Fruit fly (Drosophila melanogaster): ENCODE measurements around the gene CG33257.

CG33257 gene

DNA sequence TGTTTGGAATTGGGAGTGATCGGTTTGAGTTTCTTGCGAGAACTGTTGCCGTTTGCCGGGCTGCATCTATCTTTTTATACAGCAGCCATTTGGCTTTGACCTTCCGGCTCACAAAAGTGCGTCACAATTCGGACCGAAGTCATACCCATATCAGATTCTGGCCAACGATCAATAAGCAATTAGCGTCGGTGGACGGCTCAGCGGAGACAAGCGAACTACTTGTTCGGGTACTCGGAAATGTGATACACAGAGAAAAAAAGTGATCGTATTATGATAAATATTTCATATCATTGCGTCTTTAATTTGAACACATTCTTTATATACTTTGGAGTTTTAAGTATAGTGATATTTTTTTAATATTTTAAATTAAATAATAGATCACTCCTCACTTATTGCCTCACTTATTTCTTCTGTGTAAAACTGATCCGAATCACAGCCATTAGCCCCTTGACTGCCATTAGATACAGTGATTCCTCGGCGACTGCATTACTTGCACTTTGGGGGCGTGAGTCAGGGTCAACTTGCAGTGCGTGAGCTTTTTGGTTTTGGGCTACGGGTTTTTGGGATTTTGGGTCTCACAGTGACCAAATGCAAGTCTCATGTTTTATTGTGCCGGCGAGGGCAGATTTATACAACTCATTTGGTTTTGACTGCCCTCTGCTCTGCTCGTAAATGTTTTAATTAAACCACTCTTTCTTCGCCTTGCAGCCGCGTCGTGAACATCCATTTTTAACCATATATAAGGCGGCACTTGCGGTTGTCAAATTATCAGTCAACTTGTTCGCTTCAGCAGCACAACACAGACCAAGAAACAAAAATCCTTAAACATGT lies 40.1 kb upstream of the CG33257 start, which contains the start of the genes CG13043 and CG13063 (continued):
- TF ChIP-seq D19A (tag; optimal IDR thresholded peaks at IDR 0.05) (no peak), pnt (GFP tag; optimal IDR thresholded peaks at IDR 0.05) (no peak), CG10321 (GFP tag; IDR thresholded peaks at IDR 0.05) (no peak), Hmx (GFP tag; optimal IDR thresholded peaks at IDR 0.05) (no peak), h (optimal IDR thresholded peaks at IDR 0.05) (no peak), fd96Cb (tag; optimal IDR thresholded peaks at IDR 0.05) (no peak), onecut (GFP tag; IDR thresholded peaks at IDR 0.05) (no peak), CG7556 (GFP tag; optimal IDR thresholded peaks at IDR 0.05) (peak; percentile 11), CG15479 (GFP tag; optimal IDR thresholded peaks at IDR 0.05) (no peak), eve (GFP tag; optimal IDR thresholded peaks at IDR 0.05) (no peak), ash1 (GFP tag; optimal IDR thresholded peaks at IDR 0.05) (no peak), bcd (GFP tag; optimal IDR thresholded peaks at IDR 0.05) (no peak), ewg (GFP tag; optimal IDR thresholded peaks at IDR 0.05) (no peak), CG17802 (tag; optimal IDR thresholded peaks at IDR 0.05) (no peak), chm (GFP tag; IDR thresholded peaks at IDR 0.05) (no peak), esg (GFP tag; conservative IDR thresholded peaks at IDR 0.05) (no peak), nmo (GFP tag; optimal IDR thresholded peaks at IDR 0.05) (peak; percentile 10), CG12219 (GFP tag; optimal IDR thresholded peaks at IDR 0.05) (no peak), ems (GFP tag; optimal IDR thresholded peaks at IDR 0.05) (no peak), CG33557 (GFP tag; optimal IDR thresholded peaks at IDR 0.05) (no peak), chinmo (GFP tag; IDR thresholded peaks at IDR 0.05; ENCODE audit: partially characterized antibody) (no peak), knrl (GFP tag; IDR thresholded peaks at IDR 0.05; ENCODE audit: partially characterized antibody) (no peak), CG12155 (GFP tag; optimal IDR thresholded peaks at IDR 0.05) (no peak), CG5245 (GFP tag; optimal IDR thresholded peaks at IDR 0.05) (no peak), Gug (GFP tag; IDR thresholded peaks at IDR 0.05) (no peak), jumu (GFP tag; optimal IDR thresholded peaks at IDR 0.05) (no peak), exex (tag; optimal IDR thresholded peaks at IDR 0.05) (no peak), unpg (GFP tag; optimal IDR thresholded peaks at IDR 0.05) (peak; percentile 42), en (GFP tag; optimal IDR thresholded peaks at IDR 0.05) (no peak), Dfd (GFP tag; optimal IDR thresholded peaks at IDR 0.05) (no peak), Dref (GFP tag; IDR thresholded peaks at IDR 0.05) (no peak), CG14860 (GFP tag; IDR thresholded peaks at IDR 0.05; ENCODE audit: partially characterized antibody) (no peak), Ets97D (GFP tag; optimal IDR thresholded peaks at IDR 0.05) (no peak), cato (GFP tag; optimal IDR thresholded peaks at IDR 0.05; ENCODE audit: borderline replicate concordance) (no peak), ken (GFP tag; IDR thresholded peaks at IDR 0.05) (no peak), CG15601 (tag; optimal IDR thresholded peaks at IDR 0.05) (no peak), gcm (GFP tag; optimal IDR thresholded peaks at IDR 0.05) (no peak), cg (GFP tag; optimal IDR thresholded peaks at IDR 0.05) (no peak), CG9932 (GFP tag; IDR thresholded peaks at IDR 0.05) (no peak), hkb (optimal IDR thresholded peaks at IDR 0.05) (no peak), hkb (GFP tag; IDR thresholded peaks at IDR 0.05) (0 out of 2 replicates have a peak, but pooled peaks have one; percentile 25), z (GFP tag; IDR thresholded peaks at IDR 0.05) (no peak), Nf-YB (GFP tag; optimal IDR thresholded peaks at IDR 0.05) (no peak), sens (GFP tag) (no peak), CG14050 (GFP tag; IDR thresholded peaks at IDR 0.05) (no peak), luna (GFP tag; optimal IDR thresholded peaks at IDR 0.05) (no peak), chif (GFP tag; optimal IDR thresholded peaks at IDR 0.05) (no peak), danr (GFP tag; IDR thresholded peaks at IDR 0.05) (no peak), tup (GFP tag; optimal IDR thresholded peaks at IDR 0.05) (no peak), Hr39 (optimal IDR thresholded peaks at IDR 0.05) (no peak), HLH3B (GFP tag; IDR thresholded peaks at IDR 0.05) (no peak)
